Comparison of ENCODE assay signal across 3 fruit fly cellular contexts in the genomic region with DNA sequence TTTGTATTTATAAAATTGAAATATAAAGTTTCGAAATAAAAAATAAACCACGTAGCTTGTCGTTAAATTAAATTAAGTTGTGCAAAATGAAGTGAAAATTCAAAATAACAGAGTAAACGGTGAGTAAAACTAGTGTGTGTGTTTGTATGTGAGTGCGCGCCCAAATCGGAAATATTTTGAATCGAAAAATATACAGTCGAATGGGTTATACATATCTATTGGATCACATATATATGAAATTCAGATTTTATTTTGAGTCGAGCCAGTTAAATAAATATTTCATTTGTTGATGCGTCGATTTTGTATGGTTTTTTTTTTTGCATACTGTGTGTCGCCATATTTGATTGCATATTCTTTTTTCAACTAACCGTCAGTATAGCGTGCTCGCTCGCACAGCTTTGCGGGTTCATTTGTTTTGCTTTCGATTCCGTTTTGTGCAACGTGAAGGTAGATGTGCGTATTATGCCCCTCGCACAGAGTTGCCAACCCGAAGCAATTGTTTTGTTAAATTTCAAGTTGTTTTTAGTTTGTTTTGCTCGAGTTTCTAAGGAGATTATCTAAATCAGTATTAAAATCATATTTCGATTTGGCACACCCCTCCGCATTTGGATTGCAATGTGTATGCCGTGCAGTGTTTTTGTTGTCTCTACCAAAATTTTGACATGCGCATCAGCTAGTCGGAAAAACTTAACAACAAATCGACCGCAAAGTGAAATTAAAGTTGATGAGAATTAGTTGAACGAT.
TF ChIP-seq lines count a peak whose summit lies in the region.

No protein-coding gene starts in this region.

TF ChIP-seq in whole organism, adult, 20 proteins besides CTCF, POLR2A, EP300 and RAD21 (continued from another document):
- TF ChIP-seq CG33017 (tag; optimal IDR thresholded peaks at IDR 0.05; lab: Kevin White, UChicago) = no peak
- TF ChIP-seq CG5204 (GFP tag; optimal IDR thresholded peaks at IDR 0.05; lab: Kevin White, UChicago) = peak; percentile 23
- peak; percentile 93 for TF ChIP-seq CG14711 (tag; optimal IDR thresholded peaks at IDR 0.05; lab: Kevin White, UChicago)

TF ChIP-seq in whole organism, embryonic, 481 proteins besides CTCF, POLR2A, EP300 and RAD21 (continued from another document and continues in another):
- TF ChIP-seq D19B (GFP tag; optimal IDR thresholded peaks at IDR 0.05; lab: Kevin White, UChicago) = peak; percentile 13
- TF ChIP-seq CG17186 (GFP tag; optimal IDR thresholded peaks at IDR 0.05; lab: Kevin White, UChicago) = no peak
- no peak for TF ChIP-seq ssp (GFP tag; IDR thresholded peaks at IDR 0.05; lab: Robert Waterston, UW)
- TF ChIP-seq eve (GFP tag; optimal IDR thresholded peaks at IDR 0.05; lab: Kevin White, UChicago) = no peak
- TF ChIP-seq pros (GFP tag; optimal IDR thresholded peaks at IDR 0.05; lab: Kevin White, UChicago) = no peak
- TF ChIP-seq chinmo (GFP tag; IDR thresholded peaks at IDR 0.05; lab: Robert Waterston, UW; ENCODE audit: partially characterized antibody) = no peak
- TF ChIP-seq CG7745 (tag; optimal IDR thresholded peaks at IDR 0.05; lab: Kevin White, UChicago) = no peak
- TF ChIP-seq pho (GFP tag; optimal IDR thresholded peaks at IDR 0.05; lab: Kevin White, UChicago) = no peak
- no peak for TF ChIP-seq Doc2 (GFP tag; IDR thresholded peaks at IDR 0.05; lab: Robert Waterston, UW)
- TF ChIP-seq ranshi (GFP tag; IDR thresholded peaks at IDR 0.05; lab: Robert Waterston, UW) = no peak
- TF ChIP-seq CG10147 (GFP tag; optimal IDR thresholded peaks at IDR 0.05; lab: Kevin White, UChicago) = no peak
- TF ChIP-seq D19A (tag; optimal IDR thresholded peaks at IDR 0.05; lab: Kevin White, UChicago) = no peak
- TF ChIP-seq Antp (GFP tag; optimal IDR thresholded peaks at IDR 0.05; lab: Kevin White, UChicago) = no peak
- no peak for TF ChIP-seq Dbx (GFP tag; IDR thresholded peaks at IDR 0.05; lab: Robert Waterston, UW)
- TF ChIP-seq usp (GFP tag; optimal IDR thresholded peaks at IDR 0.05; lab: Kevin White, UChicago) = no peak
- TF ChIP-seq Med (GFP tag; lab: Kevin White, UChicago) = no peak
- TF ChIP-seq CG5245 (GFP tag; optimal IDR thresholded peaks at IDR 0.05; lab: Kevin White, UChicago) = no peak
- no peak for TF ChIP-seq unc-4 (GFP tag; IDR thresholded peaks at IDR 0.05; lab: Robert Waterston, UW; ENCODE audit: partially characterized antibody)
- TF ChIP-seq seq (GFP tag; IDR thresholded peaks at IDR 0.05; lab: Robert Waterston, UW) = no peak
- TF ChIP-seq ttk (GFP tag; IDR thresholded peaks at IDR 0.05; lab: Robert Waterston, UW) = no peak
- no peak for TF ChIP-seq Sox102F (GFP tag; optimal IDR thresholded peaks at IDR 0.05; lab: Kevin White, UChicago)
- no peak for TF ChIP-seq MBD-R2 (GFP tag; IDR thresholded peaks at IDR 0.05; lab: Robert Waterston, UW)
- TF ChIP-seq B-H2 (GFP tag; optimal IDR thresholded peaks at IDR 0.05; lab: Kevin White, UChicago) = no peak
- TF ChIP-seq emc (GFP tag; optimal IDR thresholded peaks at IDR 0.05; lab: Kevin White, UChicago) = no peak
- TF ChIP-seq sqz (GFP tag; optimal IDR thresholded peaks at IDR 0.05; lab: Kevin White, UChicago) = peak; percentile 78
- TF ChIP-seq CG7839 (tag; optimal IDR thresholded peaks at IDR 0.05; lab: Kevin White, UChicago) = peak; percentile 21
- TF ChIP-seq phol (tag; optimal IDR thresholded peaks at IDR 0.05; lab: Kevin White, UChicago) = peak; percentile 98
- TF ChIP-seq pan (optimal IDR thresholded peaks at IDR 0.05; lab: Kevin White, UChicago) = no peak
- no peak for TF ChIP-seq pan (GFP tag; optimal IDR thresholded peaks at IDR 0.05 in 1 of 2, IDR thresholded peaks at IDR 0.05 in 1 of 2)
- no peak for TF ChIP-seq maf-S (GFP tag; optimal IDR thresholded peaks at IDR 0.05; lab: Kevin White, UChicago)
- no peak for TF ChIP-seq CG8944 (GFP tag; optimal IDR thresholded peaks at IDR 0.05; lab: Kevin White, UChicago)
- peak; percentile 12 for TF ChIP-seq CG2712 (tag; optimal IDR thresholded peaks at IDR 0.05; lab: Kevin White, UChicago)
- peak; percentile 6 for TF ChIP-seq CG11504 (tag; optimal IDR thresholded peaks at IDR 0.05; lab: Kevin White, UChicago)
- no peak for TF ChIP-seq Hr78 (GFP tag; optimal IDR thresholded peaks at IDR 0.05; lab: Kevin White, UChicago)
- TF ChIP-seq eyg (GFP tag; optimal IDR thresholded peaks at IDR 0.05; lab: Kevin White, UChicago) = no peak
- TF ChIP-seq CG9932 (GFP tag; IDR thresholded peaks at IDR 0.05; lab: Robert Waterston, UW) = no peak
- no peak for TF ChIP-seq abd-A (tag; optimal IDR thresholded peaks at IDR 0.05; lab: Kevin White, UChicago)
- TF ChIP-seq CG4424 (GFP tag; optimal IDR thresholded peaks at IDR 0.05; lab: Kevin White, UChicago) = no peak
- TF ChIP-seq CG8478 (optimal IDR thresholded peaks at IDR 0.05; lab: Kevin White, UChicago) = no peak
- TF ChIP-seq CG6854 (GFP tag; optimal IDR thresholded peaks at IDR 0.05; lab: Kevin White, UChicago) = no peak
- no peak for TF ChIP-seq CG7372 (GFP tag; IDR thresholded peaks at IDR 0.05; lab: Robert Waterston, UW)
- no peak for TF ChIP-seq chif (GFP tag; optimal IDR thresholded peaks at IDR 0.05; lab: Kevin White, UChicago)
- TF ChIP-seq CG31224 (GFP tag; IDR thresholded peaks at IDR 0.05; lab: Robert Waterston, UW) = no peak
- TF ChIP-seq CG3838 (GFP tag; optimal IDR thresholded peaks at IDR 0.05; lab: Kevin White, UChicago) = no peak
- no peak for TF ChIP-seq CG9876 (GFP tag; optimal IDR thresholded peaks at IDR 0.05; lab: Kevin White, UChicago)
- no peak for TF ChIP-seq chm (GFP tag; IDR thresholded peaks at IDR 0.05; lab: Robert Waterston, UW)
- TF ChIP-seq jigr1 (GFP tag; IDR thresholded peaks at IDR 0.05; lab: Robert Waterston, UW) = no peak
- no peak for TF ChIP-seq CG11398 (GFP tag; optimal IDR thresholded peaks at IDR 0.05; lab: Kevin White, UChicago)
- TF ChIP-seq wor (GFP tag; IDR thresholded peaks at IDR 0.05; lab: Robert Waterston, UW) = no peak
- TF ChIP-seq CG6254 (GFP tag; optimal IDR thresholded peaks at IDR 0.05; lab: Kevin White, UChicago) = no peak
- no peak for TF ChIP-seq fu2 (GFP tag; optimal IDR thresholded peaks at IDR 0.05; lab: Kevin White, UChicago)
- no peak for TF ChIP-seq Ada2b (GFP tag; IDR thresholded peaks at IDR 0.05; lab: Robert Waterston, UW)
- TF ChIP-seq CG18262 (tag; optimal IDR thresholded peaks at IDR 0.05; lab: Kevin White, UChicago) = peak; percentile 18
- no peak for TF ChIP-seq Ssrp (tag; optimal IDR thresholded peaks at IDR 0.05; lab: Kevin White, UChicago)
- TF ChIP-seq CG14965 (GFP tag; optimal IDR thresholded peaks at IDR 0.05; lab: Kevin White, UChicago; ENCODE audit: borderline replicate concordance) = no peak
- peak; percentile 26 for TF ChIP-seq CG17359 (tag; optimal IDR thresholded peaks at IDR 0.05; lab: Kevin White, UChicago)
- TF ChIP-seq CG12942 (GFP tag; optimal IDR thresholded peaks at IDR 0.05; lab: Kevin White, UChicago) = no peak
- TF ChIP-seq Nf-YB (GFP tag; optimal IDR thresholded peaks at IDR 0.05; lab: Kevin White, UChicago) = no peak
- TF ChIP-seq onecut (GFP tag; IDR thresholded peaks at IDR 0.05; lab: Robert Waterston, UW) = no peak
- 0 out of 3 replicates have a peak, but pooled peaks have one; percentile 14 for TF ChIP-seq CG34422 (GFP tag; IDR thresholded peaks at IDR 0.05; lab: Robert Waterston, UW)
- no peak for TF ChIP-seq Hr39 (optimal IDR thresholded peaks at IDR 0.05; lab: Kevin White, UChicago)
- TF ChIP-seq CG33213 (GFP tag; optimal IDR thresholded peaks at IDR 0.05; lab: Kevin White, UChicago) = no peak
- no peak for TF ChIP-seq h (optimal IDR thresholded peaks at IDR 0.05; lab: Kevin White, UChicago)

TF ChIP-seq in whole organism, prepupa, 60 proteins besides CTCF, POLR2A, EP300 and RAD21 (continued from another document):
- peak; percentile 8 for TF ChIP-seq spab (GFP tag; optimal IDR thresholded peaks at IDR 0.05; lab: Kevin White, UChicago)
- TF ChIP-seq CG10669 (GFP tag; optimal IDR thresholded peaks at IDR 0.05; lab: Kevin White, UChicago) = peak; percentile 37
- peak; percentile 31 for TF ChIP-seq Ets96B (tag; optimal IDR thresholded peaks at IDR 0.05; lab: Kevin White, UChicago)
- peak; percentile 15 for TF ChIP-seq Hr39 (GFP tag; optimal IDR thresholded peaks at IDR 0.05; lab: Kevin White, UChicago)
- TF ChIP-seq CG6276 (GFP tag; optimal IDR thresholded peaks at IDR 0.05; lab: Kevin White, UChicago) = no peak
- peak; percentile 45 for TF ChIP-seq dac (GFP tag; optimal IDR thresholded peaks at IDR 0.05; lab: Kevin White, UChicago)
- TF ChIP-seq acj6 (GFP tag; optimal IDR thresholded peaks at IDR 0.05; lab: Kevin White, UChicago) = no peak
- TF ChIP-seq fd59A (GFP tag; optimal IDR thresholded peaks at IDR 0.05; lab: Kevin White, UChicago) = no peak
- TF ChIP-seq CG10631 (GFP tag; optimal IDR thresholded peaks at IDR 0.05; lab: Kevin White, UChicago) = no peak
- TF ChIP-seq achi (GFP tag; optimal IDR thresholded peaks at IDR 0.05; lab: Kevin White, UChicago) = no peak
- TF ChIP-seq CG32006 (GFP tag; optimal IDR thresholded peaks at IDR 0.05; lab: Kevin White, UChicago) = peak; percentile 14
- TF ChIP-seq svp (GFP tag; lab: Kevin White, UChicago) = no peak
- TF ChIP-seq lz (GFP tag; optimal IDR thresholded peaks at IDR 0.05; lab: Kevin White, UChicago) = peak; percentile 23
- TF ChIP-seq Sox102F (GFP tag; optimal IDR thresholded peaks at IDR 0.05; lab: Kevin White, UChicago) = no peak
- no peak for TF ChIP-seq CG11762 (GFP tag; optimal IDR thresholded peaks at IDR 0.05; lab: Kevin White, UChicago; ENCODE audit: insufficient read depth)
- TF ChIP-seq cyc (GFP tag; optimal IDR thresholded peaks at IDR 0.05; lab: Kevin White, UChicago) = no peak
- TF ChIP-seq net (GFP tag; optimal IDR thresholded peaks at IDR 0.05; lab: Kevin White, UChicago) = no peak
- no peak for TF ChIP-seq CG8319 (GFP tag; optimal IDR thresholded peaks at IDR 0.05; lab: Kevin White, UChicago)
- TF ChIP-seq CG4318 (GFP tag; optimal IDR thresholded peaks at IDR 0.05; lab: Kevin White, UChicago) = no peak
- peak; percentile 1 for TF ChIP-seq CG16779 (tag; optimal IDR thresholded peaks at IDR 0.05; lab: Kevin White, UChicago)
- TF ChIP-seq CG15336 (GFP tag; IDR thresholded peaks at IDR 0.05; lab: Robert Waterston, UW) = no peak; the same call in 1 of the 2 replicates
- TF ChIP-seq Smox (GFP tag; optimal IDR thresholded peaks at IDR 0.05; lab: Kevin White, UChicago) = peak; percentile 4
- no peak for TF ChIP-seq CG6854 (GFP tag; optimal IDR thresholded peaks at IDR 0.05; lab: Kevin White, UChicago)
- no peak for TF ChIP-seq CG7368 (GFP tag; optimal IDR thresholded peaks at IDR 0.05; lab: Kevin White, UChicago)
- no peak for TF ChIP-seq CG9139 (GFP tag; optimal IDR thresholded peaks at IDR 0.05; lab: Kevin White, UChicago)
- TF ChIP-seq CG1621 (tag; optimal IDR thresholded peaks at IDR 0.05; lab: Kevin White, UChicago) = peak; percentile 34
- TF ChIP-seq esn (GFP tag; optimal IDR thresholded peaks at IDR 0.05; lab: Kevin White, UChicago) = peak; percentile 52
